Worm (Caenorhabditis elegans) whole organism, L4 larva: ENCODE measurements around the gene srh-236.

Experiments
- F49E8.2 ChIP-seq: sonication (generic microtip); optimal IDR thresholded peaks from 2 replicates; lab custom pipeline; 2016; ENCODE audit warnings: missing compliant biosample characterization, mild to moderate bottlenecking, missing genetic modification characterization, borderline replicate concordance
- T26A8.4 ChIP-seq: fragments of 200-800 bp; sonication (Bioruptor generic); IDR thresholded peaks from 2 replicates; pipeline ENCODE4 v1.3.6; 2022; ENCODE audit warnings: missing genetic modification characterization, missing compliant biosample characterization
- ZK337.2 ChIP-seq: fragments of 200-800 bp; sonication (Bioruptor generic); IDR thresholded peaks from 2 replicates; pipeline ENCODE4 v1.3.6; 2022; ENCODE audit warnings: missing genetic modification reagents, missing genetic modification characterization, missing compliant biosample characterization
- ama-1 ChIP-seq: fragments of 150-350 bp; optimal IDR thresholded peaks from 2 replicates; lab custom pipeline; 2014; ENCODE audit warnings: inconsistent platforms, mixed read lengths
- arid-1 ChIP-seq: fragments of 200-800 bp; sonication (Bioruptor generic); conservative IDR thresholded peaks from 2 replicates; pipeline ENCODE4 v1.3.6; 2022; ENCODE audit warnings: missing genetic modification reagents, missing genetic modification characterization, missing compliant biosample characterization
- ceh-28 ChIP-seq: fragments of 150-350 bp; optimal IDR thresholded peaks from 2 replicates; lab custom pipeline; 2014; ENCODE audit warnings: missing biosample characterization, missing genetic modification reagents, missing genetic modification characterization
- ceh-82 ChIP-seq: sonication (generic microtip); optimal IDR thresholded peaks from 2 replicates; lab custom pipeline; 2017; ENCODE audit warnings: missing biosample characterization, missing genetic modification characterization
- ces-1 ChIP-seq: fragments of 150-350 bp; sonication (generic microtip); optimal IDR thresholded peaks from 4 replicates; lab custom pipeline; 2014; ENCODE audit warnings: missing biosample characterization, missing genetic modification reagents, missing genetic modification characterization
- ctbp-1 ChIP-seq: fragments of 200-800 bp; sonication (Bioruptor generic); IDR thresholded peaks from 2 replicates; pipeline ENCODE4 v1.3.6; 2022; ENCODE audit warnings: missing genetic modification reagents, missing genetic modification characterization, missing compliant biosample characterization
- dmd-6 ChIP-seq: fragments of 200-800 bp; sonication (Bioruptor generic); IDR thresholded peaks from 2 replicates; pipeline ENCODE4 v1.3.6; 2022; ENCODE audit warnings: missing genetic modification reagents, missing genetic modification characterization, missing compliant biosample characterization
- dpl-1 ChIP-seq: fragments of 150-350 bp; optimal IDR thresholded peaks from 2 replicates; lab custom pipeline; 2014; ENCODE audit warnings: missing biosample characterization, missing genetic modification reagents, missing genetic modification characterization
- egl-43 ChIP-seq: fragments of 200-800 bp; sonication (Bioruptor generic); IDR thresholded peaks from 2 replicates; pipeline ENCODE4 v1.3.6; 2022; ENCODE audit warnings: missing genetic modification reagents, missing genetic modification characterization, missing compliant biosample characterization
- fos-1 ChIP-seq: fragments of 150-350 bp; optimal IDR thresholded peaks from 2 replicates; lab custom pipeline; 2014; ENCODE audit warnings: missing biosample characterization, missing genetic modification characterization
- hlh-11 ChIP-seq: fragments of 200-800 bp; sonication (Bioruptor generic); optimal IDR thresholded peaks from 2 replicates; lab custom pipeline; 2018; ENCODE audit warnings: mild to moderate bottlenecking, missing genetic modification characterization, missing compliant biosample characterization
- jun-1 ChIP-seq: fragments of 150-350 bp; optimal IDR thresholded peaks from 2 replicates; lab custom pipeline; 2014; ENCODE audit warnings: missing biosample characterization, missing genetic modification reagents, missing genetic modification characterization
- lin-1 ChIP-seq: fragments of 200-800 bp; sonication (Bioruptor generic); IDR thresholded peaks from 2 replicates; pipeline ENCODE4 v1.3.6; 2022; ENCODE audit warnings: missing genetic modification reagents, missing genetic modification characterization, missing compliant biosample characterization
- lin-15B ChIP-seq: fragments of 150-350 bp; sonication (generic microtip); optimal IDR thresholded peaks from 3 replicates; lab custom pipeline; 2014; ENCODE audit warnings: missing biosample characterization, missing genetic modification characterization
- lir-3 ChIP-seq: sonication (generic microtip); optimal IDR thresholded peaks from 2 replicates; lab custom pipeline; 2016; ENCODE audit warnings: mild to moderate bottlenecking, missing genetic modification characterization, missing compliant biosample characterization
- lsy-2 ChIP-seq, 2 experiments: fragments of 150-350 bp in 1 of 2; sonication (generic microtip) in 1 of 2; optimal IDR thresholded peaks; 2 replicates each; lab custom pipeline; 2014 to 2017; ENCODE audit warnings: missing biosample characterization in 2 of 2, missing genetic modification characterization in 2 of 2
- madf-5 ChIP-seq, 2 experiments: fragments of 200-800 bp; sonication (Bioruptor generic); IDR thresholded peaks; 2 replicates each; pipeline ENCODE4 v1.3.6; 2022; ENCODE audit warnings: missing compliant biosample characterization in 2 of 2, missing genetic modification characterization in 2 of 2
- mdl-1 ChIP-seq, 2 experiments: fragments of 150-350 bp in 1 of 2; sonication (generic microtip) in 1 of 2; optimal IDR thresholded peaks; 2 replicates each; lab custom pipeline; 2014 to 2017; ENCODE audit warnings: missing biosample characterization in 2 of 2, missing genetic modification characterization in 2 of 2
- nhr-10 ChIP-seq: fragments of 150-350 bp; optimal IDR thresholded peaks from 2 replicates; lab custom pipeline; 2014; ENCODE audit warnings: missing biosample characterization, missing genetic modification characterization
- nhr-102 ChIP-seq: sonication (generic microtip); optimal IDR thresholded peaks from 2 replicates; lab custom pipeline; 2016; ENCODE audit warnings: mild to moderate bottlenecking, missing genetic modification characterization, moderate library complexity, missing compliant biosample characterization
- nhr-11 ChIP-seq: fragments of 150-350 bp; optimal IDR thresholded peaks from 2 replicates; lab custom pipeline; 2014; ENCODE audit warnings: missing biosample characterization, missing genetic modification characterization
- nhr-42 ChIP-seq: fragments of 200-800 bp; sonication (Bioruptor generic); IDR thresholded peaks from 2 replicates; pipeline ENCODE4 v1.3.6; 2022; ENCODE audit warnings: missing genetic modification characterization, missing compliant biosample characterization
- nhr-6 ChIP-seq: fragments of 150-350 bp; optimal IDR thresholded peaks from 2 replicates; lab custom pipeline; 2014; ENCODE audit warnings: missing biosample characterization, missing genetic modification characterization
- nhr-77 ChIP-seq: fragments of 150-350 bp; optimal IDR thresholded peaks from 2 replicates; lab custom pipeline; 2014; ENCODE audit warnings: missing biosample characterization, missing genetic modification characterization
- pqm-1 ChIP-seq: sonication (generic microtip); optimal IDR thresholded peaks from 2 replicates; lab custom pipeline; 2017; ENCODE audit warnings: missing biosample characterization, missing genetic modification characterization
- saeg-2 ChIP-seq: fragments of 200-800 bp; sonication (Bioruptor generic); IDR thresholded peaks from 2 replicates; pipeline ENCODE4 v1.3.6; 2022; ENCODE audit warnings: missing genetic modification reagents, missing genetic modification characterization, missing compliant biosample characterization
- skn-1 ChIP-seq: fragments of 150-350 bp; optimal IDR thresholded peaks from 2 replicates; lab custom pipeline; 2014; ENCODE audit warnings: missing biosample characterization, missing genetic modification characterization
- snpc-1.2 ChIP-seq: fragments of 200-800 bp; sonication (Bioruptor generic); IDR thresholded peaks from 2 replicates; pipeline ENCODE4 v1.3.6; 2022; ENCODE audit warnings: missing genetic modification reagents, missing genetic modification characterization, missing compliant biosample characterization
- spr-1 ChIP-seq: sonication (generic microtip); optimal IDR thresholded peaks from 2 replicates; lab custom pipeline; 2016; ENCODE audit warnings: mild to moderate bottlenecking, missing genetic modification characterization, missing compliant biosample characterization
- tra-1 ChIP-seq: fragments of 200-800 bp; sonication (Bioruptor generic); IDR thresholded peaks from 2 replicates; pipeline ENCODE4 v1.3.6; 2022; ENCODE audit warnings: missing genetic modification reagents, missing genetic modification characterization, missing compliant biosample characterization
- unc-39 ChIP-seq: sonication (generic microtip); optimal IDR thresholded peaks from 2 replicates; lab custom pipeline; 2017; ENCODE audit warnings: missing biosample characterization, missing genetic modification characterization
- unc-62 ChIP-seq, 3 experiments: fragments of 150-350 bp in 1 of 3; sonication (generic microtip); optimal IDR thresholded peaks in 2 of 3; peaks in 1 of 3; 1 replicate in 1 of 3; 2 replicates in 2 of 3; lab custom pipeline; 2014 to 2017; ENCODE audit warnings: missing biosample characterization in 3 of 3, missing genetic modification characterization in 3 of 3, missing genetic modification reagents in 3 of 3, missing genotype in 1 of 3
- zip-11 ChIP-seq: fragments of 200-800 bp; sonication (Bioruptor generic); IDR thresholded peaks from 2 replicates; pipeline ENCODE4 v1.3.6; 2022; ENCODE audit warnings: missing genetic modification characterization, missing compliant biosample characterization

srh-236 gene

DNA sequence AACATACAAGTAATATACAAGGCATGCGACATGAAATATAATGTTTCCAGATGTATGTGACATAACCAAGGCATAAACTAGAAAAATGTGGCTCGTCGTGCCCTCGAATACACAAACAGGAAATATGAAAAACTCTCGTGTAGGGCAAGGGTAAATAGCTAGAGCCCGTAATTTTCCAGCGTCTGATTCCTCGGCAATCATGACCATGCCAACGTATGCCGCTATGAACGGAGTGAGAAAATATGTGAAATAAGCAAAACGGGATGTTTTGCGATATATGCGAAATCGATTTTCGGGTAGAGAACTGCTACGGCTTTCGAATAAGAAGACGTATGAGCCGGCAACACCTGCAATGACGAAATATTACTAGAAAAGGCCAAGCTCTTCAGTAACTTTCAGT, 13.6 kb upstream of the srh-236 start, which contains the start of gene scl-25:
scl-25 (plus strand) TSS at position 301 of the 400 bp plus-strand sequence.
- peak in 1 of 2 experiments; percentile 47 for TF ChIP-seq unc-62 (GFP tag; optimal IDR thresholded peaks at IDR 0.05 in 1 of 2; lab: Kevin White, UChicago)
- TF ChIP-seq unc-62 (tag; optimal IDR thresholded peaks at IDR 0.05; lab: Kevin White, UChicago) = no peak
- no peak for TF ChIP-seq hlh-11

DNA sequence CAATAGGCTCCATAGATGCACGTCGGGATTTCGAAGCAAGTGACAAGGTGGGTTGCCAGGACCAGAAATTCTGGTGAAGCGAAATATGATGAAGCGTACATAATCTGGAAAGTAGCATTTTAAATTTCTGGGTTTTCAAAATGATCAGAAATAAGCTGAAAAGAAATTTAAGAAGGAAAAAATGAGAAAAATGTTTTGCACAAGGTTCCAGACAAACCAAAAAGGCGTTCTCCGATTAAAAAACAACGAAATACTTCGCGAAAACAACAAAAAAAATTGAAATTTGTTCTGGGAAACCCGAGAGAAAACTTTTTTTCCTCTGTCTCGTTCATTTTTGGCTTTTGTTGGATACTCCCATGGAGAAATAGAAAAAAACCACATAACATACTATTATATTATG, 11.5 kb upstream of the srh-236 start, which contains the start of gene srh-252:
srh-252 (minus strand) TSS at position 101 of the 400 bp plus-strand sequence.
- no peak for TF ChIP-seq spr-1 (tag; lab: Kevin White, UChicago)
- TF ChIP-seq nhr-11 (tag; lab: Kevin White, UChicago) = no peak
- no peak for TF ChIP-seq lin-15B
- no peak for TF ChIP-seq nhr-42 (GFP tag; lab: Robert Waterston, UW)
- no peak for TF ChIP-seq dpl-1 (GFP tag; lab: Kevin White, UChicago)
- no peak for TF ChIP-seq mdl-1 (tag; optimal IDR thresholded peaks at IDR 0.05; lab: Kevin White, UChicago)
- no peak for TF ChIP-seq ama-1 (lab: Kevin White, UChicago)
- TF ChIP-seq unc-39 (tag; lab: Kevin White, UChicago) = no peak
- TF ChIP-seq F49E8.2 (tag; lab: Kevin White, UChicago) = no peak
- TF ChIP-seq zip-11 (GFP tag; lab: Robert Waterston, UW) = no peak
- TF ChIP-seq lin-1 (GFP tag; lab: Robert Waterston, UW) = no peak
- TF ChIP-seq ces-1 (GFP tag; lab: Kevin White, UChicago) = no peak
- TF ChIP-seq lir-3 (tag; lab: Kevin White, UChicago) = no peak
- no peak for TF ChIP-seq nhr-102 (tag; lab: Kevin White, UChicago)
- TF ChIP-seq fos-1 (tag; lab: Kevin White, UChicago) = no peak
- TF ChIP-seq lsy-2 (tag; optimal IDR thresholded peaks at IDR 0.05; lab: Kevin White, UChicago) = no peak
- TF ChIP-seq dmd-6 (GFP tag; lab: Robert Waterston, UW) = no peak

DNA sequence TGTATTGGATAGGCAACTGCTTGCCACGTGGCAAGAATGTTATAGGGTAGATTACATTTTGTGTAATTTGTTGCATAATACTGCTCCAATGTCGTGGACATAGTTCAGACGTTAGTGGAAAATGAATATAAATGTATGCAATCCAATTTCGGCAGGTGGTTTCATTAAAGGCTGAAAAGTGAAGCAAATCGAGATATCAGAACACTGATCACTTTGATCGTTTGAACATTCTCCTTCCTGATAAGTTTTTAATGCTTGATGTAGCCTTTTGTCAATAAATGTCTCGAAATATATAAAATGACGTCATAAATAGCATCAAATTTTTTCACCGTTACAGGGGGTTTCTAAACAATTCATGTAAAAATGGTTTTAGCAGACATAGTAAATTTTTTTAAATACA, 8.5 kb upstream of the srh-236 start, which contains the start of gene srh-109:
srh-109 (minus strand) TSS at position 101 of the 400 bp plus-strand sequence.
- TF ChIP-seq ctbp-1 (GFP tag; lab: Robert Waterston, UW) (no peak), nhr-11 (tag; lab: Kevin White, UChicago) (no peak), skn-1 (no peak), pqm-1 (tag; lab: Kevin White, UChicago) (no peak), snpc-1.2 (GFP tag; lab: Robert Waterston, UW) (no peak), T26A8.4 (GFP tag; lab: Robert Waterston, UW) (no peak), nhr-6 (tag; lab: Kevin White, UChicago) (no peak), lin-15B (no peak), ceh-28 (tag; lab: Kevin White, UChicago) (no peak), jun-1 (tag; lab: Kevin White, UChicago) (no peak), arid-1 (GFP tag; lab: Robert Waterston, UW) (no peak)

DNA sequence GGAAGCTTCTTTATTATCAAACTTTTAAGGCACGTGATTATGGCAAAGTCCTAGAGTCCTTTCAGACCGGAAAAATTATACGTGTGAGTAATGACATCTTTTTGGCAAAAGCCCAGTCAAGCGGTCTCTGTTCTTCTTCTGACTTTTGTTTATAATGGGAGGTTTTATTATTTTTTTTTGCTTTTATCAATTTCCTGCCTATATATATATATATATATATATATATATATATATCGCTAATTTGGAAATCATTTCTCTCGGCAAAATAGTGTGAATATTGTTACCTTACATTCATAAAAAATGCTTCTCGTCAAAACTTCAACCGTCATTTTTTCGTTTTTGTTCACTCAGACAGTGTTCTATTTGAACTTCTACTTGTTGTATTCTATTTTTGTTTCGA, 5.9 kb upstream of the srh-236 start, which contains the start of gene srbc-62:
srbc-62 (plus strand) TSS at position 301 of the 400 bp plus-strand sequence.
- TF ChIP-seq ceh-82 (tag; lab: Kevin White, UChicago) (no peak), tra-1 (no peak), nhr-10 (tag; lab: Kevin White, UChicago) (no peak), hlh-11 (no peak), saeg-2 (GFP tag; lab: Robert Waterston, UW) (no peak), egl-43 (no peak), ZK337.2 (GFP tag; lab: Robert Waterston, UW) (no peak)

DNA sequence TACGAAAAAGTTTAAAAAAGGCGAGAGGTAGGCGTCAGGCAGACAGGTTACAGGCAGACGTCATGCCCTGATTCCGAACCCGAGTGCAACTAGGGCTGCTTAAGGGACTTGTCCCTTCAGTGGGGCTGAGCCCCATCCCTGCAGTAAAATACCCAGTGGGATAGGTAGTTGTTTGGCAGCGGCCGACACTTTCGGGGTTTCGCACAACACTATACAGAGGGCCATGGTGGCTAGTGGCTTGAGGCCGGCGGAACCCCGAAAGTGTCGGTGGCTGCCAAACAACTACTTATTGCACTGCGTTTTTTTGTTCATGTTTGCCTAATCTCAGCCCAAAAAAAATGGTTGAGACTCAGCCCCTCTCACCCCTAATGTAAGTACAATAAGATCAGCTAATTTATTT, 3.8 kb upstream of the srh-236 start:
- TF ChIP-seq nhr-77 (tag; lab: Kevin White, UChicago) = no peak
- TF ChIP-seq madf-5 (GFP tag; IDR thresholded peaks at IDR 0.05; lab: Robert Waterston, UW) = 0 out of 4 replicates have a peak, but pooled peaks of 1 of the 2 experiments have one; percentile 12
- TF ChIP-seq, all 104 proteins: peak for 1
